Fruit fly (Drosophila melanogaster): ENCODE measurements around the gene pHCl-2.

The pHCl-2 gene

dm6 chr3R:31251130-31251770, 53.9 kb downstream of the pHCl-2 start:
- TF ChIP-seq OdsH (GFP tag; optimal IDR thresholded peaks at IDR 0.05): no peak
- no peak for TF ChIP-seq Mio (GFP tag; optimal IDR thresholded peaks at IDR 0.05)
- no peak for TF ChIP-seq Hr83 (GFP tag; optimal IDR thresholded peaks at IDR 0.05; ENCODE audit: poor library complexity, severe bottlenecking)
- no peak for TF ChIP-seq tai (GFP tag; optimal IDR thresholded peaks at IDR 0.05)
- TF ChIP-seq Vsx2 (GFP tag; optimal IDR thresholded peaks at IDR 0.05; ENCODE audit: partially characterized antibody): no peak
- TF ChIP-seq sv (GFP tag; optimal IDR thresholded peaks at IDR 0.05): no peak
- no peak for TF ChIP-seq brk (GFP tag; optimal IDR thresholded peaks at IDR 0.05)
- TF ChIP-seq br (GFP tag; optimal IDR thresholded peaks at IDR 0.05): no peak
- no peak for TF ChIP-seq dsf (GFP tag; optimal IDR thresholded peaks at IDR 0.05; ENCODE audit: borderline replicate concordance)
- TF ChIP-seq dl (GFP tag; optimal IDR thresholded peaks at IDR 0.05; ENCODE audit: insufficient read depth in 1 of 2, partially characterized antibody in 2 of 2): no peak
- no peak for TF ChIP-seq jim (GFP tag; optimal IDR thresholded peaks at IDR 0.05)

Measured in whole organism, wandering third instar larva.